Worm (Caenorhabditis elegans): Measurements from ENCODE around the gene B0244.5.

B0244.5 gene

ce11 chrIII:5717173-5717748 lies 27.4 kb upstream of the B0244.5 start:
- 0 out of 2 replicates have a peak, but pooled peaks have one; percentile 21 for TF ChIP-seq hmg-1.2 (GFP tag; IDR thresholded peaks at IDR 0.05)
- TF ChIP-seq nhr-179 (tag; optimal IDR thresholded peaks at IDR 0.05): no peak
- no peak for TF ChIP-seq mes-4 (tag; optimal IDR thresholded peaks at IDR 0.05)
- TF ChIP-seq ama-1 (optimal IDR thresholded peaks at IDR 0.05): peak; percentile 0
- no peak for TF ChIP-seq ama-1 (GFP tag; optimal IDR thresholded peaks at IDR 0.05)
- peak; percentile 17; the same call in 1 of the 2 replicates for TF ChIP-seq B0336.3 (GFP tag; IDR thresholded peaks at IDR 0.05)
- TF ChIP-seq Y95B8A.8 (GFP tag; IDR thresholded peaks at IDR 0.05): no peak
- no peak for TF ChIP-seq attf-6 (GFP tag; IDR thresholded peaks at IDR 0.05)
- no peak for TF ChIP-seq ztf-22 (GFP tag; optimal IDR thresholded peaks at IDR 0.05)
- TF ChIP-seq madf-6 (GFP tag; IDR thresholded peaks at IDR 0.05): 0 out of 2 replicates have a peak, but pooled peaks have one; percentile 14
- no peak for TF ChIP-seq F33H1.4 (GFP tag; IDR thresholded peaks at IDR 0.05)
- no peak for TF ChIP-seq ceh-100 (GFP tag; IDR thresholded peaks at IDR 0.05)
- TF ChIP-seq efl-1 (GFP tag; optimal IDR thresholded peaks at IDR 0.05): no peak
- TF ChIP-seq hrde-1 (tag; optimal IDR thresholded peaks at IDR 0.05; ENCODE audit: borderline replicate concordance): peak; percentile 22
- TF ChIP-seq ceh-91 (GFP tag; IDR thresholded peaks at IDR 0.05): no peak
- 0 out of 2 replicates have a peak, but pooled peaks have one; percentile 5 for TF ChIP-seq mcd-1 (GFP tag; IDR thresholded peaks at IDR 0.05)
- TF ChIP-seq B0261.1 (tag; optimal IDR thresholded peaks at IDR 0.05): no peak
- 0 out of 2 replicates have a peak, but pooled peaks have one; percentile 31 for TF ChIP-seq lin-26 (GFP tag; IDR thresholded peaks at IDR 0.05)

ce11 chrIII:5718385-5718784 lies 26.3 kb upstream of the B0244.5 start:
- TF ChIP-seq F57C9.4 (tag; optimal IDR thresholded peaks at IDR 0.05) (no peak), F52B5.7 (tag; optimal IDR thresholded peaks at IDR 0.05) (no peak), F39B2.1 (GFP tag; IDR thresholded peaks at IDR 0.05) (no peak), ceh-58 (GFP tag; IDR thresholded peaks at IDR 0.05) (no peak), dox-1 (GFP tag; IDR thresholded peaks at IDR 0.05) (no peak)

ce11 chrIII:5719105-5719831 lies 25.4 kb upstream of the B0244.5 start:
- TF ChIP-seq madf-3 (GFP tag; IDR thresholded peaks at IDR 0.05) (no peak), ztf-18 (tag; optimal IDR thresholded peaks at IDR 0.05) (no peak)

ce11 chrIII:5719832-5720194 lies 24.9 kb upstream of the B0244.5 start:
- no peak for TF ChIP-seq ceh-79 (tag; optimal IDR thresholded peaks at IDR 0.05)
- TF ChIP-seq ceh-58 (GFP tag; IDR thresholded peaks at IDR 0.05): no peak
- peak; percentile 36; the same call in 1 of the 2 replicates for TF ChIP-seq mcd-1 (GFP tag; IDR thresholded peaks at IDR 0.05)
- peak; percentile 94 for TF ChIP-seq ztf-18 (tag; optimal IDR thresholded peaks at IDR 0.05)
- TF ChIP-seq F49E8.2 (tag; optimal IDR thresholded peaks at IDR 0.05; ENCODE audit: insufficient read depth): peak; percentile 40
- peak; percentile 69 for TF ChIP-seq madf-8 (GFP tag; conservative IDR thresholded peaks at IDR 0.05)
- no peak for TF ChIP-seq pha-4 (tag; optimal IDR thresholded peaks at IDR 0.05)
- TF ChIP-seq tbp1 (GFP tag; optimal IDR thresholded peaks at IDR 0.05): peak; percentile 29
- no peak for TF ChIP-seq ets-4 (GFP tag; optimal IDR thresholded peaks at IDR 0.05)
- peak; percentile 39; the same call in 1 of the 2 replicates for TF ChIP-seq ceh-91 (GFP tag; IDR thresholded peaks at IDR 0.05)
- TF ChIP-seq efl-1 (GFP tag; optimal IDR thresholded peaks at IDR 0.05): peak; percentile 78
- peak; percentile 48; the same call in 1 of the 2 replicates for TF ChIP-seq hsf-1 (GFP tag; IDR thresholded peaks at IDR 0.05)
- TF ChIP-seq die-1 (tag; optimal IDR thresholded peaks at IDR 0.05): no peak
- TF ChIP-seq rcor-1 (GFP tag; IDR thresholded peaks at IDR 0.05): peak; percentile 42; the same call in 1 of the 2 replicates
- no peak for TF ChIP-seq hmg-20 (GFP tag; IDR thresholded peaks at IDR 0.05)
- no peak for TF ChIP-seq sdz-38 (tag; optimal IDR thresholded peaks at IDR 0.05)
- TF ChIP-seq F23B12.7 (tag; optimal IDR thresholded peaks at IDR 0.05; ENCODE audit: insufficient read depth): peak; percentile 22
- TF ChIP-seq tlf-1 (GFP tag; optimal IDR thresholded peaks at IDR 0.05): peak; percentile 64
- TF ChIP-seq lsl-1 (GFP tag; optimal IDR thresholded peaks at IDR 0.05): peak; percentile 68
- peak; percentile 8 for TF ChIP-seq him-1 (tag; optimal IDR thresholded peaks at IDR 0.05)
- peak; percentile 78 for TF ChIP-seq dpl-1 (GFP tag; optimal IDR thresholded peaks at IDR 0.05)
- peak; percentile 50; the same call in 1 of the 2 replicates for TF ChIP-seq pbrm-1 (GFP tag; IDR thresholded peaks at IDR 0.05)
- TF ChIP-seq F55B11.4 (tag; optimal IDR thresholded peaks at IDR 0.05; ENCODE audit: borderline replicate concordance, insufficient read depth): no peak

Data from whole organism, young adult.